Worm (Caenorhabditis elegans) whole organism, L4/young adult: ENCODE data around the gene ife-3.

Source experiments
- W03F9.2 ChIP-seq: fragments of 150-350 bp; optimal IDR thresholded peaks from 2 replicates; lab custom pipeline; 2014; ENCODE audit warnings: missing biosample characterization, missing genetic modification characterization
- dao-5 ChIP-seq: sonication (generic microtip); optimal IDR thresholded peaks from 2 replicates; lab custom pipeline; 2016; ENCODE audit warnings: missing genotype, missing genetic modification characterization, moderate library complexity, missing compliant biosample characterization
- him-1 ChIP-seq: sonication (generic microtip); optimal IDR thresholded peaks from 2 replicates; lab custom pipeline; 2016; ENCODE audit warnings: missing genotype, missing genetic modification reagents, missing genetic modification characterization, missing compliant biosample characterization

DNA sequence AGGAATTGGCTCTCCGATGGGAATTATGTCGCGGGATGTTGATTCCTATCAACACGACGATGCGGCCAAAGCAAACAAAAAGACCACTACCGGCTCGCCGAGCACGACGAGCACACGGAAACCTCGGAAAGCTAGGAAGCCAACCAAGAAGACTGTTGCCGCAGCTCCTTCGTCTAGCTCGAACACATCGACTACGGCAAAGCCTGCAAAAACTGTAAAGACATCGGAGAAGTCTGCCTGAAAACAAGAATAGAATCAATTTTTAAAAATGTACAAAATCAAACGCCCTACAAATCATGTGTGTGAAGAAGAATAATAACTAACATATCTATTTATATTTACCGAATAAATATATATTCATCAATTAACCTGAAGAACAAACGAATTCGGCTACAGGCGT, 1.4 kb downstream of the ife-3 start:
- no peak for TF ChIP-seq him-1 (tag; lab: Kevin White, UChicago)
- TF ChIP-seq W03F9.2 (tag; lab: Kevin White, UChicago): no peak
- TF ChIP-seq dao-5 (tag; lab: Kevin White, UChicago): no peak
